Worm (Caenorhabditis elegans): ENCODE data around the gene C02C6.14.

ce11 chrX:15541437-15541836 is 4.0 kb downstream of the C02C6.14 start:
- TF ChIP-seq flt-1 (GFP tag; IDR thresholded peaks at IDR 0.05), result no peak
- TF ChIP-seq ref-1 (GFP tag; conservative IDR thresholded peaks at IDR 0.05), result no peak
- TF ChIP-seq klf-2 (GFP tag; conservative IDR thresholded peaks at IDR 0.05), result no peak
- no peak for TF ChIP-seq T22C8.4 (GFP tag; IDR thresholded peaks at IDR 0.05)
- no peak for TF ChIP-seq cog-1 (tag; optimal IDR thresholded peaks at IDR 0.05)
- no peak for TF ChIP-seq ztf-23 (GFP tag; IDR thresholded peaks at IDR 0.05)

Measured in whole organism, midembryonic.